Worm (Caenorhabditis elegans): ENCODE data around the gene fbxc-30.

DNA sequence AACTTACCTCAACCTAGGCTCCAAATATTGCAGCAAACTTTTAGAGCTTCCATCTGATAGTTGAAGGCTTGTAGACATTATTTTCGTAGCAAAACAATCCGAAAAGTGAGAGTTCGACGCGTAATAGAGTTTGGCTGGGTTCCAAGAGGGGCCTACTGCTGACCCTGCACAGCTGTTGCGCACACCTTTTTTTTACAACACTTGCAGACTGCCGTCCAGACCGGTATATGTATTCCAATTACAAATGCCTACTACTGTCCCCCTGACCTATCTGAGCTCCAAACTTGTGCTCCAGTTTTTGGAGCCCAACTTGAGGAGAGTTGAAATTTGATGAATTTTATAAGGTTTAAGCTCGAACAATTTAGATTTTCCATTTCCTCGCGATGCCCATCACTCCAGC, 7.9 kb upstream of the fbxc-30 start, which contains the start of the genes fbxc-24 and fbxc-27:
- no peak for TF ChIP-seq W03F9.2 (tag; optimal IDR thresholded peaks at IDR 0.05)
- TF ChIP-seq him-1 (tag; optimal IDR thresholded peaks at IDR 0.05): no peak
- no peak for TF ChIP-seq dao-5 (tag; optimal IDR thresholded peaks at IDR 0.05)
